Fruit fly (Drosophila melanogaster): ENCODE results near the gene TfIIFalpha.

The TfIIFalpha gene

dm6 chr3R:6400710-6401521 lies 20.6 kb downstream of the TfIIFalpha start (continued):
- peak; percentile 70 for TF ChIP-seq Asciz (GFP tag; optimal IDR thresholded peaks at IDR 0.05)
- peak; percentile 51 for TF ChIP-seq CG3281 (GFP tag; optimal IDR thresholded peaks at IDR 0.05)
- no peak for TF ChIP-seq CG34422 (GFP tag; IDR thresholded peaks at IDR 0.05)
- TF ChIP-seq sima (GFP tag; optimal IDR thresholded peaks at IDR 0.05), result no peak
- TF ChIP-seq klu (GFP tag; IDR thresholded peaks at IDR 0.05), result no peak
- TF ChIP-seq CG14965 (GFP tag; optimal IDR thresholded peaks at IDR 0.05; ENCODE audit: borderline replicate concordance), result no peak
- no peak for TF ChIP-seq CG4707 (GFP tag; optimal IDR thresholded peaks at IDR 0.05)
- TF ChIP-seq CG9609 (GFP tag; optimal IDR thresholded peaks at IDR 0.05), result no peak
- TF ChIP-seq Sox100B (GFP tag; optimal IDR thresholded peaks at IDR 0.05), result no peak
- TF ChIP-seq CG13894 (tag; optimal IDR thresholded peaks at IDR 0.05), result peak; percentile 29
- no peak for TF ChIP-seq fd102C (GFP tag; optimal IDR thresholded peaks at IDR 0.05)
- no peak for TF ChIP-seq H2.0 (GFP tag; IDR thresholded peaks at IDR 0.05)
- no peak for TF ChIP-seq insv (GFP tag; optimal IDR thresholded peaks at IDR 0.05)
- TF ChIP-seq CG6813 (GFP tag; optimal IDR thresholded peaks at IDR 0.05), result peak; percentile 52
- TF ChIP-seq Dad (GFP tag; optimal IDR thresholded peaks at IDR 0.05), result no peak
- peak; percentile 76; the same call in 1 of the 4 replicates for TF ChIP-seq chinmo (GFP tag; IDR thresholded peaks at IDR 0.05; ENCODE audit: partially characterized antibody)
- TF ChIP-seq salm (tag; optimal IDR thresholded peaks at IDR 0.05), result peak; percentile 52
- no peak for TF ChIP-seq Kr (GFP tag; optimal IDR thresholded peaks at IDR 0.05)
- no peak for TF ChIP-seq crol (GFP tag; IDR thresholded peaks at IDR 0.05)
- peak; percentile 57 for TF ChIP-seq wek (GFP tag; optimal IDR thresholded peaks at IDR 0.05)
- TF ChIP-seq sc (optimal IDR thresholded peaks at IDR 0.05), result no peak
- no peak for TF ChIP-seq sc (GFP tag; optimal IDR thresholded peaks at IDR 0.05)
- TF ChIP-seq CG12744 (GFP tag; optimal IDR thresholded peaks at IDR 0.05), result no peak
- no peak for TF ChIP-seq dpn (GFP tag; optimal IDR thresholded peaks at IDR 0.05)
- no peak for TF ChIP-seq chm (GFP tag; IDR thresholded peaks at IDR 0.05)
- no peak for TF ChIP-seq NC2β (GFP tag; optimal IDR thresholded peaks at IDR 0.05)
- TF ChIP-seq al (GFP tag; IDR thresholded peaks at IDR 0.05), result no peak
- TF ChIP-seq CG12071 (GFP tag; optimal IDR thresholded peaks at IDR 0.05), result peak; percentile 61
- no peak for TF ChIP-seq slp2 (GFP tag; optimal IDR thresholded peaks at IDR 0.05)
- TF ChIP-seq corto (GFP tag; optimal IDR thresholded peaks at IDR 0.05), result no peak
- TF ChIP-seq kni (GFP tag; optimal IDR thresholded peaks at IDR 0.05), result peak; percentile 20
- TF ChIP-seq Taf1 (GFP tag; IDR thresholded peaks at IDR 0.05), result no peak
- no peak for TF ChIP-seq CG8478 (optimal IDR thresholded peaks at IDR 0.05)
- peak; percentile 67 for TF ChIP-seq ATbp (GFP tag; optimal IDR thresholded peaks at IDR 0.05)
- TF ChIP-seq Atf6 (GFP tag; IDR thresholded peaks at IDR 0.05), result 0 out of 2 replicates have a peak, but pooled peaks have one; percentile 11
- peak; percentile 38 for TF ChIP-seq CG12769 (tag; optimal IDR thresholded peaks at IDR 0.05)
- TF ChIP-seq Trl (optimal IDR thresholded peaks at IDR 0.05), result no peak
- TF ChIP-seq Trl (GFP tag; optimal IDR thresholded peaks at IDR 0.05), result no peak
- TF ChIP-seq CG11696 (GFP tag; IDR thresholded peaks at IDR 0.05), result no peak
- TF ChIP-seq CG8290 (GFP tag; optimal IDR thresholded peaks at IDR 0.05), result no peak
- TF ChIP-seq CG8290 (tag; optimal IDR thresholded peaks at IDR 0.05), result peak in 1 of 2 experiments; percentile 2
- no peak for TF ChIP-seq Adf1 (GFP tag; IDR thresholded peaks at IDR 0.05)
- TF ChIP-seq PHDP (tag; optimal IDR thresholded peaks at IDR 0.05), result peak; percentile 44
- TF ChIP-seq C15 (GFP tag; IDR thresholded peaks at IDR 0.05), result no peak
- TF ChIP-seq CG9797 (GFP tag; optimal IDR thresholded peaks at IDR 0.05), result no peak
- TF ChIP-seq zen2 (GFP tag; IDR thresholded peaks at IDR 0.05; ENCODE audit: partially characterized antibody), result no peak
- no peak for TF ChIP-seq Usf (GFP tag; optimal IDR thresholded peaks at IDR 0.05)
- TF ChIP-seq CG15514 (GFP tag; optimal IDR thresholded peaks at IDR 0.05), result peak; percentile 20
- no peak for TF ChIP-seq CTCF (GFP tag; optimal IDR thresholded peaks at IDR 0.05)
- no peak for TF ChIP-seq zen (tag; optimal IDR thresholded peaks at IDR 0.05)
- no peak for TF ChIP-seq phol (tag; optimal IDR thresholded peaks at IDR 0.05)

Data from whole organism, embryonic.